Fruit fly (Drosophila melanogaster) whole organism, embryonic: Measurements from ENCODE around the gene CG13364.

Source experiments
- Ada2b ChIP-seq: fragments of 200-800 bp; sonication (Bioruptor generic); IDR thresholded peaks from 2 replicates; pipeline ENCODE4 v1.3.6; 2022; ENCODE audit warnings: missing biosample characterization, missing genetic modification characterization
- CG11247 ChIP-seq: fragments of 200-800 bp; sonication (Bioruptor generic); IDR thresholded peaks from 2 replicates; pipeline ENCODE4 v1.3.6; 2022; ENCODE audit warnings: missing biosample characterization, missing genetic modification characterization
- CG11723 ChIP-seq: fragments of 200-800 bp; sonication (Bioruptor generic); optimal IDR thresholded peaks from 2 replicates; lab custom pipeline; 2017; ENCODE audit warnings: missing biosample characterization, mild to moderate bottlenecking, missing genetic modification characterization
- CG12659 ChIP-seq: fragments of 200-800 bp; sonication (Bioruptor generic); optimal IDR thresholded peaks from 3 replicates; lab custom pipeline; 2017; ENCODE audit warnings: mild to moderate bottlenecking, missing biosample characterization, missing genetic modification reagents, missing genetic modification characterization
- CG14050 ChIP-seq: fragments of 200-800 bp; sonication (Bioruptor generic); IDR thresholded peaks from 3 replicates; pipeline ENCODE4 v1.3.6; 2022; ENCODE audit warnings: missing biosample characterization, missing genetic modification characterization
- CG14441 ChIP-seq: fragments of 200-800 bp; sonication (Bioruptor generic); IDR thresholded peaks from 2 replicates; pipeline ENCODE4 v1.3.6; 2022; ENCODE audit warnings: missing biosample characterization, missing genetic modification characterization
- CG14965 ChIP-seq: fragments of 200-800 bp; sonication (Bioruptor generic); optimal IDR thresholded peaks from 2 replicates; lab custom pipeline; 2016; ENCODE audit warnings: missing biosample characterization, missing genetic modification characterization, borderline replicate concordance
- CG1603 ChIP-seq: fragments of 200-800 bp; sonication (Bioruptor generic); optimal IDR thresholded peaks from 2 replicates; lab custom pipeline; 2019; ENCODE audit warnings: missing biosample characterization, mild to moderate bottlenecking, missing genetic modification characterization, moderate library complexity
- CG16779 ChIP-seq: fragments of 200-800 bp; sonication (Bioruptor generic); IDR thresholded peaks from 2 replicates; pipeline ENCODE4 v1.3.6; 2022; ENCODE audit warnings: missing biosample characterization, missing genetic modification characterization
- CG16815 ChIP-seq: fragments of 200-800 bp; sonication (Bioruptor generic); optimal IDR thresholded peaks from 3 replicates; lab custom pipeline; 2017; ENCODE audit warnings: missing biosample characterization, mild to moderate bottlenecking, missing genetic modification characterization
- CG16863 ChIP-seq: fragments of 200-800 bp; sonication (Bioruptor generic); optimal IDR thresholded peaks from 3 replicates; lab custom pipeline; 2016; ENCODE audit warnings: missing biosample characterization, missing genetic modification characterization
- CG17328 ChIP-seq: fragments of 200-800 bp; sonication (Bioruptor generic); IDR thresholded peaks from 2 replicates; pipeline ENCODE4 v1.3.6; 2022; ENCODE audit warnings: missing biosample characterization, missing genetic modification characterization
- CG17829 ChIP-seq: fragments of 200-800 bp; optimal IDR thresholded peaks from 2 replicates; lab custom pipeline; 2019; ENCODE audit warnings: missing biosample characterization, mild to moderate bottlenecking, missing genetic modification characterization, moderate library complexity
- CG3163 ChIP-seq: fragments of 200-800 bp; sonication (Bioruptor generic); optimal IDR thresholded peaks from 3 replicates; lab custom pipeline; 2016; ENCODE audit warnings: missing biosample characterization, missing genetic modification characterization
- CG3847 ChIP-seq: fragments of 200-800 bp; sonication (Bioruptor generic); IDR thresholded peaks from 2 replicates; pipeline ENCODE4 v1.3.6; 2022; ENCODE audit warnings: missing biosample characterization, missing genetic modification characterization
- CG4360 ChIP-seq: fragments of 200-800 bp; sonication (Bioruptor generic); IDR thresholded peaks from 2 replicates; pipeline ENCODE4 v1.3.6; 2022; ENCODE audit warnings: missing biosample characterization, missing genetic modification characterization
- CG4820 ChIP-seq: fragments of 200-800 bp; sonication (Bioruptor generic); optimal IDR thresholded peaks from 3 replicates; lab custom pipeline; 2016; ENCODE audit warnings: missing biosample characterization, missing genetic modification characterization
- CG5245 ChIP-seq: fragments of 200-800 bp; sonication (Bioruptor generic); optimal IDR thresholded peaks from 3 replicates; lab custom pipeline; 2016; ENCODE audit warnings: missing biosample characterization, missing genetic modification characterization
- CG6272 ChIP-seq: fragments of 200-800 bp; sonication (Bioruptor generic); IDR thresholded peaks from 2 replicates; pipeline ENCODE4 v1.3.6; 2022; ENCODE audit warnings: missing biosample characterization, missing genetic modification characterization
- CG6683 ChIP-seq: fragments of 200-800 bp; sonication (Bioruptor generic); optimal IDR thresholded peaks from 2 replicates; lab custom pipeline; 2017; ENCODE audit warnings: missing biosample characterization, mild to moderate bottlenecking, missing genetic modification characterization, missing genetic modification reagents
- CG6689 ChIP-seq: fragments of 200-800 bp; sonication (Bioruptor generic); IDR thresholded peaks from 2 replicates; pipeline ENCODE4 v1.3.6; 2022; ENCODE audit warnings: missing biosample characterization, missing genetic modification characterization
- CG7963 ChIP-seq: fragments of 200-800 bp; sonication (Bioruptor generic); IDR thresholded peaks from 3 replicates; pipeline ENCODE4 v1.3.6; 2022; ENCODE audit warnings: missing biosample characterization, missing genetic modification characterization; ENCODE audit not compliant: partially characterized antibody
- CG9437 ChIP-seq: fragments of 200-800 bp; sonication (Bioruptor generic); optimal IDR thresholded peaks from 2 replicates; lab custom pipeline; 2018; ENCODE audit warnings: missing biosample characterization, mild to moderate bottlenecking, missing genetic modification characterization
- D ChIP-seq, 2 experiments: fragments of 200-800 bp in 1 of 2; fragments of >200 bp in 1 of 2; sonication (Bioruptor generic) in 1 of 2; optimal IDR thresholded peaks; 2 replicates in 1 of 2; 3 replicates in 1 of 2; lab custom pipeline; 2017; ENCODE audit warnings: mild to moderate bottlenecking in 1 of 2, missing biosample characterization in 1 of 2, missing genetic modification characterization in 1 of 2, missing genetic modification reagents in 1 of 2
- Dad ChIP-seq: fragments of 200-800 bp; sonication (Bioruptor generic); optimal IDR thresholded peaks from 3 replicates; lab custom pipeline; 2016; ENCODE audit warnings: missing biosample characterization, missing genetic modification characterization
- Dll ChIP-seq: fragments of 200-800 bp; sonication (Bioruptor generic); IDR thresholded peaks from 4 replicates; pipeline ENCODE4 v1.3.6; 2022; ENCODE audit warnings: missing biosample characterization, missing genetic modification characterization; ENCODE audit not compliant: partially characterized antibody
- HLH4C ChIP-seq: fragments of 200-800 bp; sonication (Bioruptor generic); IDR thresholded peaks from 3 replicates; pipeline ENCODE4 v1.3.6; 2022; ENCODE audit warnings: missing biosample characterization, missing genetic modification characterization; ENCODE audit not compliant: partially characterized antibody
- MBD-R2 ChIP-seq: fragments of 200-800 bp; sonication (Bioruptor generic); IDR thresholded peaks from 2 replicates; pipeline ENCODE4 v1.3.6; 2022; ENCODE audit warnings: missing biosample characterization, missing genetic modification characterization
- Mad ChIP-seq: fragments of 200-800 bp; sonication (Bioruptor generic); optimal IDR thresholded peaks from 2 replicates; lab custom pipeline; 2016; ENCODE audit warnings: missing biosample characterization, missing genetic modification characterization
- Max ChIP-seq: fragments of 200-800 bp; sonication (Bioruptor generic); optimal IDR thresholded peaks from 2 replicates; lab custom pipeline; 2016; ENCODE audit warnings: missing biosample characterization, mild to moderate bottlenecking, missing genetic modification characterization
- Med ChIP-seq: fragments of 200-800 bp; sonication (Bioruptor generic); peaks from one replicate; lab custom pipeline; 2016; ENCODE audit warnings: missing biosample characterization, missing genetic modification characterization, mild to moderate bottlenecking, inconsistent platforms, moderate library complexity
- NFAT ChIP-seq: fragments of 200-800 bp; sonication (Bioruptor generic); IDR thresholded peaks from 2 replicates; pipeline ENCODE4 v1.3.6; 2022; ENCODE audit warnings: missing biosample characterization, missing genetic modification characterization
- PHDP ChIP-seq: fragments of 200-800 bp; sonication (Bioruptor generic); optimal IDR thresholded peaks from 3 replicates; lab custom pipeline; 2018; ENCODE audit warnings: missing biosample characterization, mild to moderate bottlenecking, missing genetic modification characterization, moderate library complexity
- Side ChIP-seq: fragments of 200-800 bp; sonication (Bioruptor generic); optimal IDR thresholded peaks from 2 replicates; lab custom pipeline; 2016; ENCODE audit warnings: missing biosample characterization, missing genetic modification characterization
- TFAM ChIP-seq: fragments of 200-800 bp; sonication (Bioruptor generic); optimal IDR thresholded peaks from 2 replicates; lab custom pipeline; 2017; ENCODE audit warnings: missing biosample characterization, missing genetic modification characterization, inconsistent platforms
- Xbp1 ChIP-seq: fragments of 200-800 bp; sonication (Bioruptor generic); optimal IDR thresholded peaks from 3 replicates; lab custom pipeline; 2016; ENCODE audit warnings: missing biosample characterization, mild to moderate bottlenecking, missing genetic modification characterization
- ase ChIP-seq: fragments of 200-800 bp; sonication (Bioruptor generic); IDR thresholded peaks from 3 replicates; pipeline ENCODE4 v1.3.6; 2022; ENCODE audit warnings: missing biosample characterization, missing genetic modification characterization
- cas ChIP-seq: fragments of 200-800 bp; sonication (Bioruptor generic); IDR thresholded peaks from 2 replicates; pipeline ENCODE4 v1.3.6; 2022; ENCODE audit warnings: missing biosample characterization, missing genetic modification characterization
- corto ChIP-seq: fragments of 200-800 bp; sonication (Bioruptor generic); optimal IDR thresholded peaks from 2 replicates; lab custom pipeline; 2016; ENCODE audit warnings: missing biosample characterization, mild to moderate bottlenecking, missing genetic modification characterization, moderate library complexity
- crc ChIP-seq: fragments of 200-800 bp; sonication (Bioruptor generic); optimal IDR thresholded peaks from 2 replicates; lab custom pipeline; 2016; ENCODE audit warnings: missing biosample characterization, missing genetic modification characterization
- crp ChIP-seq, 2 experiments: fragments of 200-800 bp; sonication (Bioruptor generic); optimal IDR thresholded peaks; 2 replicates in 1 of 2; 3 replicates in 1 of 2; lab custom pipeline; 2017; ENCODE audit warnings: missing biosample characterization in 2 of 2, missing genetic modification characterization in 2 of 2, mild to moderate bottlenecking in 1 of 2, moderate library complexity in 1 of 2
- dan ChIP-seq: fragments of 200-800 bp; sonication (Bioruptor generic); IDR thresholded peaks from 2 replicates; pipeline ENCODE4 v1.3.6; 2022; ENCODE audit warnings: missing biosample characterization, missing genetic modification characterization
- dati ChIP-seq: fragments of 200-800 bp; sonication (Bioruptor generic); IDR thresholded peaks from 2 replicates; pipeline ENCODE4 v1.3.6; 2022; ENCODE audit warnings: missing biosample characterization, missing genetic modification characterization
- dm ChIP-seq: fragments of 200-800 bp; sonication (Bioruptor generic); optimal IDR thresholded peaks from 3 replicates; lab custom pipeline; 2016; ENCODE audit warnings: missing biosample characterization, missing genetic modification characterization
- ftz-f1 ChIP-seq: fragments of 200-800 bp; sonication (Bioruptor generic); optimal IDR thresholded peaks from 2 replicates; lab custom pipeline; 2016; ENCODE audit warnings: missing biosample characterization, missing genetic modification characterization
- gcm ChIP-seq: fragments of 200-800 bp; sonication (Bioruptor generic); optimal IDR thresholded peaks from 2 replicates; lab custom pipeline; 2019; ENCODE audit warnings: missing biosample characterization, mild to moderate bottlenecking, missing genetic modification characterization, moderate library complexity
- nom ChIP-seq: fragments of 200-800 bp; sonication (Bioruptor generic); optimal IDR thresholded peaks from 2 replicates; lab custom pipeline; 2017; ENCODE audit warnings: missing biosample characterization, missing genetic modification characterization, mild to moderate bottlenecking, moderate library complexity, missing genetic modification reagents
- odd ChIP-seq: fragments of 200-800 bp; sonication (Bioruptor generic); optimal IDR thresholded peaks from 2 replicates; lab custom pipeline; 2017; ENCODE audit warnings: missing biosample characterization, mild to moderate bottlenecking, missing genetic modification characterization
- pum ChIP-seq: fragments of 200-800 bp; sonication (Bioruptor generic); optimal IDR thresholded peaks from 2 replicates; lab custom pipeline; 2016; ENCODE audit warnings: missing biosample characterization, missing genetic modification characterization
- rib ChIP-seq: fragments of 200-800 bp; sonication (Bioruptor generic); IDR thresholded peaks from 2 replicates; pipeline ENCODE4 v1.3.6; 2022; ENCODE audit warnings: missing biosample characterization, missing genetic modification characterization
- scrt ChIP-seq: fragments of 200-800 bp; sonication (Bioruptor generic); optimal IDR thresholded peaks from 2 replicates; lab custom pipeline; 2018; ENCODE audit warnings: missing biosample characterization, mild to moderate bottlenecking, missing genetic modification characterization, moderate library complexity
- shn ChIP-seq: fragments of 200-800 bp; sonication (Bioruptor generic); optimal IDR thresholded peaks from 3 replicates; lab custom pipeline; 2016; ENCODE audit warnings: missing biosample characterization, missing genetic modification characterization

CG13364 gene

dm6 chrX:581825-582224, 43.2 kb downstream of the CG13364 start, which contains the start of gene vnd (continued):
- TF ChIP-seq CG17829 (no peak), Dad (GFP tag; lab: Kevin White, UChicago) (no peak), gcm (no peak), Max (no peak), dati (no peak), CG11723 (no peak), CG3163 (GFP tag; lab: Kevin White, UChicago) (no peak), CG11247 (GFP tag; lab: Robert Waterston, UW) (no peak), cas (no peak), shn (GFP tag; lab: Kevin White, UChicago) (no peak), Dll (GFP tag; lab: Robert Waterston, UW) (no peak), Ada2b (GFP tag; lab: Robert Waterston, UW) (no peak), rib (no peak), CG3847 (GFP tag; lab: Robert Waterston, UW) (no peak), CG5245 (GFP tag; lab: Kevin White, UChicago) (peak; percentile 3), ase (no peak), CG7963 (GFP tag; lab: Robert Waterston, UW) (no peak), CG9437 (no peak), CG17328 (GFP tag; lab: Robert Waterston, UW) (0 out of 2 replicates have a peak, but pooled peaks have one; percentile 23), PHDP (tag; lab: Kevin White, UChicago) (no peak), CG4360 (no peak), odd (no peak), CG16863 (GFP tag; lab: Kevin White, UChicago) (no peak), nom (peak; percentile 16), D (optimal IDR thresholded peaks at IDR 0.05; lab: Kevin White, UChicago) (no peak), D (GFP tag; optimal IDR thresholded peaks at IDR 0.05; lab: Kevin White, UChicago) (peak; percentile 2), CG14441 (GFP tag; lab: Robert Waterston, UW) (no peak), Mad (GFP tag; lab: Kevin White, UChicago) (no peak), ftz-f1 (GFP tag; lab: Kevin White, UChicago) (no peak), dan (GFP tag; lab: Robert Waterston, UW) (no peak), CG16815 (GFP tag; lab: Kevin White, UChicago) (no peak), corto (GFP tag; lab: Kevin White, UChicago) (no peak), Side (GFP tag; lab: Kevin White, UChicago) (peak; percentile 5), NFAT (no peak), crc (GFP tag; lab: Kevin White, UChicago) (no peak), HLH4C (GFP tag; lab: Robert Waterston, UW) (no peak), CG14965 (GFP tag; lab: Kevin White, UChicago) (no peak), CG14050 (GFP tag; lab: Robert Waterston, UW) (no peak), pum (no peak), MBD-R2 (GFP tag; lab: Robert Waterston, UW) (no peak), Med (no peak), CG6689 (no peak), CG1603 (tag; lab: Kevin White, UChicago) (peak; percentile 42), TFAM (GFP tag; lab: Kevin White, UChicago) (no peak), CG16779 (no peak), CG6272 (GFP tag; lab: Robert Waterston, UW) (no peak), scrt (GFP tag; lab: Kevin White, UChicago) (no peak), Xbp1 (no peak), dm (no peak), crp (GFP tag; optimal IDR thresholded peaks at IDR 0.05; lab: Kevin White, UChicago) (no peak), CG12659 (no peak), CG6683 (GFP tag; lab: Kevin White, UChicago) (no peak), CG4820 (GFP tag; lab: Kevin White, UChicago) (peak; percentile 4)
